Fruit fly (Drosophila melanogaster) whole organism, embryonic: ENCODE measurements around the gene ps.

Source experiments
- Bdp1 ChIP-seq: fragments of 200-800 bp; sonication (Bioruptor generic); optimal IDR thresholded peaks from 3 replicates; lab custom pipeline; 2016; ENCODE audit warnings: missing biosample characterization, missing genetic modification characterization
- Blimp-1 ChIP-seq: fragments of 200-800 bp; sonication (Bioruptor generic); optimal IDR thresholded peaks from 3 replicates; lab custom pipeline; 2018; ENCODE audit warnings: missing biosample characterization, missing genetic modification characterization, mild to moderate bottlenecking, moderate library complexity, missing genetic modification reagents
- C15 ChIP-seq: fragments of 200-800 bp; sonication (Bioruptor generic); IDR thresholded peaks from 3 replicates; pipeline ENCODE4 v1.3.6; 2022; ENCODE audit warnings: missing biosample characterization, missing genetic modification characterization
- CG11093 ChIP-seq: fragments of 200-800 bp; sonication (Bioruptor generic); IDR thresholded peaks from 3 replicates; pipeline ENCODE4 v1.3.6; 2022; ENCODE audit warnings: missing biosample characterization, missing genetic modification characterization
- CG12659 ChIP-seq: fragments of 200-800 bp; sonication (Bioruptor generic); optimal IDR thresholded peaks from 3 replicates; lab custom pipeline; 2017; ENCODE audit warnings: mild to moderate bottlenecking, missing biosample characterization, missing genetic modification reagents, missing genetic modification characterization
- CG13624 ChIP-seq: fragments of 200-800 bp; sonication (Bioruptor generic); optimal IDR thresholded peaks from 2 replicates; lab custom pipeline; 2016; ENCODE audit warnings: missing biosample characterization, missing genetic modification characterization
- CG1602 ChIP-seq: fragments of 200-800 bp; sonication (Bioruptor generic); optimal IDR thresholded peaks from 3 replicates; lab custom pipeline; 2016; ENCODE audit warnings: missing biosample characterization, missing genetic modification characterization
- CG17359 ChIP-seq: fragments of 200-800 bp; sonication (Bioruptor generic); optimal IDR thresholded peaks from 3 replicates; lab custom pipeline; 2018; ENCODE audit warnings: missing biosample characterization, mild to moderate bottlenecking, missing genetic modification characterization, moderate library complexity
- CG18476 ChIP-seq: fragments of 200-800 bp; sonication (Bioruptor generic); optimal IDR thresholded peaks from 2 replicates; lab custom pipeline; 2016; ENCODE audit warnings: missing biosample characterization, mild to moderate bottlenecking, missing genetic modification characterization
- CG2712 ChIP-seq: fragments of 200-800 bp; optimal IDR thresholded peaks from 3 replicates; lab custom pipeline; 2019; ENCODE audit warnings: missing biosample characterization, mild to moderate bottlenecking, missing genetic modification characterization, moderate library complexity
- CG30403 ChIP-seq: fragments of 200-800 bp; sonication (Bioruptor generic); optimal IDR thresholded peaks from 3 replicates; lab custom pipeline; 2016; ENCODE audit warnings: missing biosample characterization, missing genetic modification characterization
- CG30431 ChIP-seq: fragments of 200-800 bp; sonication (Bioruptor generic); optimal IDR thresholded peaks from 2 replicates; lab custom pipeline; 2017; ENCODE audit warnings: missing biosample characterization, missing genetic modification characterization
- CG4707 ChIP-seq: fragments of 200-800 bp; sonication (Bioruptor generic); optimal IDR thresholded peaks from 2 replicates; lab custom pipeline; 2018; ENCODE audit warnings: missing biosample characterization, mild to moderate bottlenecking, missing genetic modification characterization, moderate library complexity
- CG5245 ChIP-seq: fragments of 200-800 bp; sonication (Bioruptor generic); optimal IDR thresholded peaks from 3 replicates; lab custom pipeline; 2016; ENCODE audit warnings: missing biosample characterization, missing genetic modification characterization
- CG7839 ChIP-seq: fragments of 200-800 bp; sonication (Bioruptor generic); optimal IDR thresholded peaks from 3 replicates; lab custom pipeline; 2018; ENCODE audit warnings: missing biosample characterization, mild to moderate bottlenecking, missing genetic modification characterization, moderate library complexity
- CG8359 ChIP-seq: fragments of 200-800 bp; sonication (Bioruptor generic); optimal IDR thresholded peaks from 2 replicates; lab custom pipeline; 2017; ENCODE audit warnings: missing biosample characterization, mild to moderate bottlenecking, missing genetic modification characterization, borderline replicate concordance
- Chrac-16 ChIP-seq: fragments of 200-800 bp; sonication (Bioruptor generic); optimal IDR thresholded peaks from 3 replicates; lab custom pipeline; 2016; ENCODE audit warnings: missing biosample characterization, missing genetic modification characterization
- Dfd ChIP-seq, 2 experiments: fragments of >200 bp; optimal IDR thresholded peaks; 2 replicates each; lab custom pipeline; 2017; ENCODE audit warnings: missing biosample characterization in 2 of 2, missing genetic modification characterization in 2 of 2
- Gsc ChIP-seq: fragments of 200-800 bp; sonication (Bioruptor generic); IDR thresholded peaks from 2 replicates; pipeline ENCODE4 v1.3.6; 2022; ENCODE audit warnings: missing biosample characterization, missing genetic modification characterization
- HmgD ChIP-seq: fragments of 200-800 bp; sonication (Bioruptor generic); optimal IDR thresholded peaks from 3 replicates; lab custom pipeline; 2016; ENCODE audit warnings: missing biosample characterization, missing genetic modification characterization
- HmgZ ChIP-seq: fragments of 200-800 bp; sonication (Bioruptor generic); optimal IDR thresholded peaks from 2 replicates; lab custom pipeline; 2018; ENCODE audit warnings: missing biosample characterization, mild to moderate bottlenecking, missing genetic modification characterization
- Kr ChIP-seq: fragments of 200-800 bp; sonication (Bioruptor generic); optimal IDR thresholded peaks from 2 replicates; lab custom pipeline; 2017; ENCODE audit warnings: missing biosample characterization, mild to moderate bottlenecking, missing genetic modification characterization
- Nf-YC ChIP-seq: fragments of 200-800 bp; optimal IDR thresholded peaks from 3 replicates; lab custom pipeline; 2019; ENCODE audit warnings: missing biosample characterization, mild to moderate bottlenecking, missing genetic modification characterization, moderate library complexity
- Ravus ChIP-seq: fragments of 200-800 bp; sonication (Bioruptor generic); IDR thresholded peaks from 2 replicates; pipeline ENCODE4 v1.3.6; 2022; ENCODE audit warnings: missing biosample characterization, missing genetic modification characterization
- Side ChIP-seq: fragments of 200-800 bp; sonication (Bioruptor generic); optimal IDR thresholded peaks from 2 replicates; lab custom pipeline; 2016; ENCODE audit warnings: missing biosample characterization, missing genetic modification characterization
- Stat92E ChIP-seq, 3 experiments: fragments of >200 bp in 2 of 3; fragments of 200-800 bp in 1 of 3; sonication (Bioruptor generic) in 1 of 3; optimal IDR thresholded peaks; 2 replicates each; lab custom pipeline; 2017 to 2019; ENCODE audit warnings: missing biosample characterization in 3 of 3, missing genetic modification characterization in 3 of 3, mild to moderate bottlenecking in 1 of 3, moderate library complexity in 1 of 3
- Xbp1 ChIP-seq: fragments of 200-800 bp; sonication (Bioruptor generic); optimal IDR thresholded peaks from 3 replicates; lab custom pipeline; 2016; ENCODE audit warnings: missing biosample characterization, mild to moderate bottlenecking, missing genetic modification characterization
- YL-1 ChIP-seq: fragments of 200-800 bp; sonication (Bioruptor generic); optimal IDR thresholded peaks from 3 replicates; lab custom pipeline; 2017; ENCODE audit warnings: missing biosample characterization, mild to moderate bottlenecking, missing genetic modification characterization
- ab ChIP-seq: fragments of 200-800 bp; sonication (Bioruptor generic); optimal IDR thresholded peaks from 2 replicates; lab custom pipeline; 2016; ENCODE audit warnings: missing biosample characterization, missing genetic modification characterization
- abd-A ChIP-seq: fragments of 200-800 bp; sonication (Bioruptor generic); optimal IDR thresholded peaks from 3 replicates; lab custom pipeline; 2019; ENCODE audit warnings: missing biosample characterization, mild to moderate bottlenecking, missing genetic modification characterization, moderate library complexity
- ara ChIP-seq: fragments of 200-800 bp; sonication (Bioruptor generic); IDR thresholded peaks from 2 replicates; pipeline ENCODE4 v1.3.6; 2022; ENCODE audit warnings: missing biosample characterization, missing genetic modification characterization
- ato ChIP-seq: fragments of 200-800 bp; sonication (Bioruptor generic); IDR thresholded peaks from 2 replicates; pipeline ENCODE4 v1.3.6; 2022; ENCODE audit warnings: missing biosample characterization, missing genetic modification characterization; ENCODE audit not compliant: partially characterized antibody
- cato ChIP-seq: fragments of 200-800 bp; sonication (Bioruptor generic); optimal IDR thresholded peaks from 2 replicates; lab custom pipeline; 2016; ENCODE audit warnings: missing biosample characterization, missing genetic modification characterization, borderline replicate concordance
- cg ChIP-seq: fragments of 200-800 bp; sonication (Bioruptor generic); optimal IDR thresholded peaks from 3 replicates; lab custom pipeline; 2019; ENCODE audit warnings: missing biosample characterization, mild to moderate bottlenecking, missing genetic modification characterization, moderate library complexity
- chif ChIP-seq, 2 experiments: fragments of 200-800 bp; sonication (Bioruptor generic); optimal IDR thresholded peaks; 3 replicates each; lab custom pipeline; 2016; ENCODE audit warnings: missing biosample characterization in 2 of 2, missing genetic modification characterization in 2 of 2
- chn ChIP-seq: fragments of 200-800 bp; sonication (Bioruptor generic); optimal IDR thresholded peaks from 2 replicates; lab custom pipeline; 2016; ENCODE audit warnings: missing biosample characterization, missing genetic modification characterization
- crol ChIP-seq: fragments of 200-800 bp; sonication (Bioruptor generic); IDR thresholded peaks from 2 replicates; pipeline ENCODE4 v1.3.6; 2022; ENCODE audit warnings: missing biosample characterization, missing genetic modification characterization
- danr ChIP-seq: fragments of 200-800 bp; sonication (Bioruptor generic); IDR thresholded peaks from 2 replicates; pipeline ENCODE4 v1.3.6; 2022; ENCODE audit warnings: missing biosample characterization, missing genetic modification characterization
- fd3F ChIP-seq: fragments of 200-800 bp; sonication (Bioruptor generic); optimal IDR thresholded peaks from 2 replicates; lab custom pipeline; 2018; ENCODE audit warnings: missing biosample characterization, mild to moderate bottlenecking, missing genetic modification characterization, moderate library complexity
- ftz-f1 ChIP-seq: fragments of 200-800 bp; sonication (Bioruptor generic); optimal IDR thresholded peaks from 2 replicates; lab custom pipeline; 2016; ENCODE audit warnings: missing biosample characterization, missing genetic modification characterization
- gce ChIP-seq: fragments of 200-800 bp; sonication (Bioruptor generic); IDR thresholded peaks from 3 replicates; pipeline ENCODE4 v1.3.6; 2022; ENCODE audit warnings: missing biosample characterization, missing genetic modification characterization
- hb ChIP-seq: fragments of 200-800 bp; sonication (Bioruptor generic); IDR thresholded peaks from 3 replicates; pipeline ENCODE4 v1.3.6; 2022; ENCODE audit warnings: missing biosample characterization, missing genetic modification characterization; ENCODE audit not compliant: partially characterized antibody
- hth ChIP-seq: fragments of >200 bp; optimal IDR thresholded peaks from 2 replicates; lab custom pipeline; 2017; ENCODE audit warnings: inconsistent platforms
- inv ChIP-seq: fragments of 200-800 bp; sonication (Bioruptor generic); IDR thresholded peaks from 2 replicates; pipeline ENCODE4 v1.3.6; 2022; ENCODE audit warnings: missing biosample characterization, missing genetic modification characterization; ENCODE audit not compliant: partially characterized antibody
- lilli ChIP-seq: fragments of 200-800 bp; sonication (Bioruptor generic); optimal IDR thresholded peaks from 3 replicates; lab custom pipeline; 2016; ENCODE audit warnings: missing biosample characterization, missing genetic modification characterization
- pfk ChIP-seq: fragments of 200-800 bp; sonication (Bioruptor generic); optimal IDR thresholded peaks from 2 replicates; lab custom pipeline; 2018; ENCODE audit warnings: missing biosample characterization, mild to moderate bottlenecking, missing genetic modification characterization, moderate library complexity
- psq ChIP-seq: fragments of 200-800 bp; sonication (Bioruptor generic); optimal IDR thresholded peaks from 2 replicates; lab custom pipeline; 2017; ENCODE audit warnings: missing biosample characterization, missing genetic modification characterization
- rib ChIP-seq: fragments of 200-800 bp; sonication (Bioruptor generic); IDR thresholded peaks from 2 replicates; pipeline ENCODE4 v1.3.6; 2022; ENCODE audit warnings: missing biosample characterization, missing genetic modification characterization
- slou ChIP-seq: fragments of 200-800 bp; sonication (Bioruptor generic); optimal IDR thresholded peaks from 3 replicates; lab custom pipeline; 2016; ENCODE audit warnings: missing biosample characterization, missing genetic modification characterization
- sqz ChIP-seq: fragments of 200-800 bp; sonication (Bioruptor generic); optimal IDR thresholded peaks from 3 replicates; lab custom pipeline; 2018; ENCODE audit warnings: missing biosample characterization, mild to moderate bottlenecking, missing genetic modification characterization
- tna ChIP-seq: fragments of 200-800 bp; sonication (Bioruptor generic); IDR thresholded peaks from 2 replicates; pipeline ENCODE4 v1.3.6; 2022; ENCODE audit warnings: missing biosample characterization, missing genetic modification characterization; ENCODE audit not compliant: partially characterized antibody

The ps gene

DNA sequence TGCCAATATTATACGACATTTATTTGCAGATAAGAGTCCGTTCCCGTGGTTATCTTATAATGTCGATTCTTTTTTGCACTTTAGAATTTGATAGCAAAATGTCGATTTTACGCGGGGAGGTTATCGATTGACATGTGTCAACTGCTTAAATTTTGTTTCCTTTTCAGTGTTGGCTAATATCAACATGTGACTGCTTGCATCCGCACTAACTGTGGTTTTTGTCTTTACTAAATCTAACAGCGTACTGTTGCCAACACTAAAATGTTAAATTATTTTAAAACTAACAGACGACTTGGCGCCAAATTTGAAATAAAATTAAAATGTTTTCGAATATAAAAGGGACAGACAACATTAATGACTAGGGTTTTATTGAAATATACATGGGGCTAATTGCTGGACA lies 79.0 kb downstream of the ps start:
- TF ChIP-seq CG5245 (GFP tag; lab: Kevin White, UChicago) (peak; percentile 23), psq (GFP tag; lab: Kevin White, UChicago) (peak; percentile 44), abd-A (no peak), CG7839 (peak; percentile 62), ato (peak; percentile 71), Xbp1 (peak; percentile 78), CG4707 (GFP tag; lab: Kevin White, UChicago) (no peak), HmgZ (peak; percentile 94), CG12659 (peak; percentile 83), Nf-YC (tag; lab: Kevin White, UChicago) (peak; percentile 70), CG13624 (GFP tag; lab: Kevin White, UChicago) (peak; percentile 93), lilli (peak; percentile 88), fd3F (GFP tag; lab: Kevin White, UChicago) (peak; percentile 58), hth (lab: Kevin White, UChicago) (no peak), slou (GFP tag; lab: Kevin White, UChicago) (peak; percentile 76), Kr (GFP tag; lab: Kevin White, UChicago) (no peak), sqz (GFP tag; lab: Kevin White, UChicago) (no peak), CG1602 (GFP tag; lab: Kevin White, UChicago) (peak; percentile 58), gce (GFP tag; lab: Robert Waterston, UW) (no peak), ftz-f1 (peak; percentile 48), CG17359 (tag; lab: Kevin White, UChicago) (peak; percentile 64), Blimp-1 (GFP tag; lab: Kevin White, UChicago) (peak; percentile 22), tna (GFP tag; lab: Robert Waterston, UW) (peak; percentile 74), Side (peak; percentile 89), hb (GFP tag; lab: Robert Waterston, UW) (no peak), C15 (GFP tag; lab: Robert Waterston, UW) (no peak), rib (GFP tag; lab: Robert Waterston, UW) (peak; percentile 72), YL-1 (peak; percentile 34), Stat92E (GFP tag; optimal IDR thresholded peaks at IDR 0.05; lab: Kevin White, UChicago) (peak in 1 of 3 experiments; percentile 92), HmgD (GFP tag; lab: Kevin White, UChicago) (peak; percentile 81), ara (GFP tag; lab: Robert Waterston, UW) (peak; percentile 32; the same call in 1 of the 2 replicates), CG18476 (GFP tag; lab: Kevin White, UChicago) (no peak), Gsc (GFP tag; lab: Robert Waterston, UW) (no peak), chif (GFP tag; optimal IDR thresholded peaks at IDR 0.05; lab: Kevin White, UChicago) (peak; percentile 30 to 62), cg (no peak), inv (peak; percentile 35; the same call in 1 of the 2 replicates), CG30403 (GFP tag; lab: Kevin White, UChicago) (peak; percentile 80), CG11093 (GFP tag; lab: Robert Waterston, UW) (no peak), danr (GFP tag; lab: Robert Waterston, UW) (0 out of 2 replicates have a peak, but pooled peaks have one; percentile 30), crol (GFP tag; lab: Robert Waterston, UW) (no peak), pfk (GFP tag; lab: Kevin White, UChicago) (peak; percentile 62), cato (GFP tag; lab: Kevin White, UChicago) (no peak), Ravus (GFP tag; lab: Robert Waterston, UW) (no peak), Dfd (GFP tag; optimal IDR thresholded peaks at IDR 0.05; lab: Kevin White, UChicago) (no peak), CG8359 (GFP tag; lab: Kevin White, UChicago) (no peak), chn (GFP tag; lab: Kevin White, UChicago) (peak; percentile 67), Chrac-16 (GFP tag; lab: Kevin White, UChicago) (peak; percentile 54), ab (GFP tag; lab: Kevin White, UChicago) (no peak), CG2712 (tag; lab: Kevin White, UChicago) (peak; percentile 69), CG30431 (GFP tag; lab: Kevin White, UChicago) (no peak), Bdp1 (GFP tag; lab: Kevin White, UChicago) (peak; percentile 55)
